Worm (Caenorhabditis elegans) whole organism, midembryonic: Measurements from ENCODE around the gene egl-15.

ENCODE experiments used
- T22C8.4 ChIP-seq: fragments of 200-800 bp; sonication (Bioruptor generic); IDR thresholded peaks from 2 replicates; pipeline ENCODE4 v1.3.6; 2022; ENCODE audit warnings: missing genetic modification characterization, missing compliant biosample characterization
- cog-1 ChIP-seq: sonication (generic microtip); optimal IDR thresholded peaks from 2 replicates; lab custom pipeline; 2016; ENCODE audit warnings: missing genetic modification characterization, missing compliant biosample characterization
- flt-1 ChIP-seq: fragments of 200-800 bp; sonication (Bioruptor generic); IDR thresholded peaks from 2 replicates; pipeline ENCODE4 v1.3.6; 2022; ENCODE audit warnings: missing genetic modification characterization, missing compliant biosample characterization
- klf-2 ChIP-seq: fragments of 200-800 bp; sonication (Bioruptor generic); conservative IDR thresholded peaks from 2 replicates; pipeline ENCODE4 v1.3.6; 2022; ENCODE audit warnings: missing genetic modification reagents, missing genetic modification characterization, missing compliant biosample characterization
- med-1 ChIP-seq: sonication (generic microtip); optimal IDR thresholded peaks from 2 replicates; lab custom pipeline; 2017; ENCODE audit warnings: missing genetic modification characterization, mild to moderate bottlenecking, missing compliant biosample characterization, antibody characterized with exemption, missing genetic modification reagents; ENCODE audit not compliant: insufficient read depth
- ref-1 ChIP-seq: fragments of 200-800 bp; sonication (Bioruptor generic); conservative IDR thresholded peaks from 2 replicates; pipeline ENCODE4 v1.3.6; 2022; ENCODE audit warnings: missing genetic modification reagents, missing genetic modification characterization, missing compliant biosample characterization
- tab-1 ChIP-seq: fragments of 200-800 bp; sonication (Bioruptor generic); IDR thresholded peaks from 2 replicates; pipeline ENCODE4 v1.3.6; 2022; ENCODE audit warnings: missing genetic modification characterization, missing compliant biosample characterization
- ztf-23 ChIP-seq: fragments of 200-800 bp; sonication (Bioruptor generic); IDR thresholded peaks from 2 replicates; pipeline ENCODE4 v1.3.6; 2022; ENCODE audit warnings: missing genetic modification reagents, missing genetic modification characterization, missing compliant biosample characterization
- ztf-29 ChIP-seq: fragments of 200-800 bp; sonication (Bioruptor generic); IDR thresholded peaks from 2 replicates; pipeline ENCODE4 v1.3.6; 2022; ENCODE audit warnings: missing genetic modification reagents, missing genetic modification characterization, missing compliant biosample characterization

The egl-15 gene

ce11 chrX:11016100-11016499 is at the start of gene egl-15:
TSS of gene egl-15 (plus strand) at chrX:11016400.
- no peak for TF ChIP-seq ref-1 (GFP tag; lab: Robert Waterston, UW)
- no peak for TF ChIP-seq klf-2 (GFP tag; lab: Robert Waterston, UW)
- no peak for TF ChIP-seq T22C8.4 (GFP tag; lab: Robert Waterston, UW)
- TF ChIP-seq ztf-23 (GFP tag; lab: Robert Waterston, UW), result no peak
- TF ChIP-seq flt-1, result no peak
- no peak for TF ChIP-seq tab-1 (GFP tag; lab: Robert Waterston, UW)
- no peak for TF ChIP-seq med-1
- no peak for TF ChIP-seq cog-1 (tag; lab: Kevin White, UChicago)
- no peak for TF ChIP-seq ztf-29 (GFP tag; lab: Robert Waterston, UW)

- TF ChIP-seq ztf-23 (GFP tag; lab: Robert Waterston, UW) (no peak), flt-1 (no peak), med-1 (no peak), ref-1 (GFP tag; lab: Robert Waterston, UW) (no peak), klf-2 (GFP tag; lab: Robert Waterston, UW) (no peak), cog-1 (tag; lab: Kevin White, UChicago) (no peak), T22C8.4 (GFP tag; lab: Robert Waterston, UW) (no peak), ztf-29 (GFP tag; lab: Robert Waterston, UW) (no peak), tab-1 (GFP tag; lab: Robert Waterston, UW) (no peak)
Measured at ce11 chrX:10967698-10968097, 48.5 kb upstream of the egl-15 start, which contains the start of gene K09C8.9. TSS of gene K09C8.9 (minus strand) at chrX:10967798.

ce11 chrX:10970629-10971028 is 45.6 kb upstream of the egl-15 start, which contains the start of gene K09C8.8:
TSS of gene K09C8.8 (plus strand) at chrX:10970929.
- TF ChIP-seq ztf-23 (GFP tag; lab: Robert Waterston, UW) (no peak), klf-2 (GFP tag; lab: Robert Waterston, UW) (no peak), med-1 (no peak), tab-1 (GFP tag; lab: Robert Waterston, UW) (no peak), flt-1 (no peak), T22C8.4 (GFP tag; lab: Robert Waterston, UW) (no peak), cog-1 (tag; lab: Kevin White, UChicago) (no peak), ztf-29 (GFP tag; lab: Robert Waterston, UW) (no peak), ref-1 (GFP tag; lab: Robert Waterston, UW) (no peak)

ce11 chrX:10971118-10971517 is 45.1 kb upstream of the egl-15 start:
- TF ChIP-seq med-1 (no peak), ztf-29 (GFP tag; lab: Robert Waterston, UW) (no peak), T22C8.4 (GFP tag; lab: Robert Waterston, UW) (no peak), klf-2 (GFP tag; lab: Robert Waterston, UW) (no peak), tab-1 (GFP tag; lab: Robert Waterston, UW) (no peak), cog-1 (tag; lab: Kevin White, UChicago) (no peak), ztf-23 (GFP tag; lab: Robert Waterston, UW) (no peak), ref-1 (GFP tag; lab: Robert Waterston, UW) (no peak), flt-1 (no peak)

- no peak for TF ChIP-seq ztf-29 (GFP tag; lab: Robert Waterston, UW)
- no peak for TF ChIP-seq tab-1 (GFP tag; lab: Robert Waterston, UW)
- no peak for TF ChIP-seq ztf-23 (GFP tag; lab: Robert Waterston, UW)
- no peak for TF ChIP-seq T22C8.4 (GFP tag; lab: Robert Waterston, UW)
- TF ChIP-seq flt-1, result no peak
- TF ChIP-seq med-1, result no peak
- TF ChIP-seq klf-2 (GFP tag; lab: Robert Waterston, UW), result no peak
- no peak for TF ChIP-seq cog-1 (tag; lab: Kevin White, UChicago)
- no peak for TF ChIP-seq ref-1 (GFP tag; lab: Robert Waterston, UW)
Measured at ce11 chrX:10976447-10977196, 39.6 kb upstream of the egl-15 start.

- no peak for TF ChIP-seq ref-1 (GFP tag; lab: Robert Waterston, UW)
- TF ChIP-seq ztf-23 (GFP tag; lab: Robert Waterston, UW), result no peak
- no peak for TF ChIP-seq med-1
- TF ChIP-seq flt-1, result no peak
- TF ChIP-seq klf-2 (GFP tag; lab: Robert Waterston, UW), result no peak
- TF ChIP-seq cog-1 (tag; lab: Kevin White, UChicago), result no peak
- TF ChIP-seq T22C8.4 (GFP tag; lab: Robert Waterston, UW), result no peak
- no peak for TF ChIP-seq tab-1 (GFP tag; lab: Robert Waterston, UW)
- TF ChIP-seq ztf-29 (GFP tag; lab: Robert Waterston, UW), result no peak
Measured at ce11 chrX:10979186-10979585, 37.0 kb upstream of the egl-15 start, which contains the start of gene pxn-2. TSS of gene pxn-2 (minus strand) at chrX:10979286.

- TF ChIP-seq ztf-23 (GFP tag; lab: Robert Waterston, UW), result no peak
- no peak for TF ChIP-seq med-1
- TF ChIP-seq klf-2 (GFP tag; lab: Robert Waterston, UW), result no peak
- no peak for TF ChIP-seq T22C8.4 (GFP tag; lab: Robert Waterston, UW)
- no peak for TF ChIP-seq ztf-29 (GFP tag; lab: Robert Waterston, UW)
- no peak for TF ChIP-seq tab-1 (GFP tag; lab: Robert Waterston, UW)
- no peak for TF ChIP-seq ref-1 (GFP tag; lab: Robert Waterston, UW)
- TF ChIP-seq cog-1 (tag; lab: Kevin White, UChicago), result no peak
- no peak for TF ChIP-seq flt-1
Measured at ce11 chrX:10981374-10981773, 34.8 kb upstream of the egl-15 start.

ce11 chrX:10982051-10982450 is 34.1 kb upstream of the egl-15 start, which contains the start of gene ver-4:
TSS of gene ver-4 (plus strand) at chrX:10982351.
- TF ChIP-seq tab-1 (GFP tag; lab: Robert Waterston, UW) (no peak), med-1 (no peak), flt-1 (no peak), klf-2 (GFP tag; lab: Robert Waterston, UW) (no peak), cog-1 (tag; lab: Kevin White, UChicago) (no peak), ztf-29 (GFP tag; lab: Robert Waterston, UW) (no peak), ztf-23 (GFP tag; lab: Robert Waterston, UW) (no peak), ref-1 (GFP tag; lab: Robert Waterston, UW) (no peak), T22C8.4 (GFP tag; lab: Robert Waterston, UW) (no peak)

ce11 chrX:10989286-10989685 is 26.9 kb upstream of the egl-15 start:
- TF ChIP-seq flt-1, result no peak
- TF ChIP-seq klf-2 (GFP tag; lab: Robert Waterston, UW), result no peak
- TF ChIP-seq cog-1 (tag; lab: Kevin White, UChicago), result no peak
- no peak for TF ChIP-seq med-1
- no peak for TF ChIP-seq tab-1 (GFP tag; lab: Robert Waterston, UW)
- TF ChIP-seq ref-1 (GFP tag; lab: Robert Waterston, UW), result no peak
- TF ChIP-seq ztf-29 (GFP tag; lab: Robert Waterston, UW), result no peak
- TF ChIP-seq T22C8.4 (GFP tag; lab: Robert Waterston, UW), result no peak
- TF ChIP-seq ztf-23 (GFP tag; lab: Robert Waterston, UW), result no peak
